Worm (Caenorhabditis elegans): ENCODE results near the gene ugt-56.
A peak's percentile ranks its signal among the peaks of the same experiment; 100 is the strongest.

The ugt-56 gene

ce11 chrV:12291587-12291986 is 32.8 kb downstream of the ugt-56 start, which contains the start of the genes srpa-68 and srh-16 (continued):
- TF ChIP-seq ztf-6 (GFP tag; IDR thresholded peaks at IDR 0.05) (no peak), somi-1 (GFP tag; optimal IDR thresholded peaks at IDR 0.05) (no peak), let-526 (GFP tag; IDR thresholded peaks at IDR 0.05) (no peak), hsf-1 (GFP tag; IDR thresholded peaks at IDR 0.05) (no peak), F57A8.1 (GFP tag; optimal IDR thresholded peaks at IDR 0.05) (no peak), madf-3 (GFP tag; IDR thresholded peaks at IDR 0.05) (peak; percentile 71), dpl-1 (GFP tag; optimal IDR thresholded peaks at IDR 0.05) (peak; percentile 90), nhr-80 (tag; optimal IDR thresholded peaks at IDR 0.05) (peak; percentile 53), akir-1 (GFP tag; optimal IDR thresholded peaks at IDR 0.05) (no peak), tbp1 (GFP tag; optimal IDR thresholded peaks at IDR 0.05) (peak; percentile 67), Y53F4B.3 (GFP tag; IDR thresholded peaks at IDR 0.05) (0 out of 2 replicates have a peak, but pooled peaks have one; percentile 25), B0019.2 (GFP tag; conservative IDR thresholded peaks at IDR 0.05) (no peak), hmg-20 (GFP tag; IDR thresholded peaks at IDR 0.05) (peak; percentile 87), ztf-28 (GFP tag; IDR thresholded peaks at IDR 0.05) (no peak), pbrm-1 (GFP tag; IDR thresholded peaks at IDR 0.05) (peak; percentile 88), rcor-1 (GFP tag; IDR thresholded peaks at IDR 0.05) (peak; percentile 89), B0261.1 (tag; optimal IDR thresholded peaks at IDR 0.05) (peak; percentile 11), hrde-1 (tag; optimal IDR thresholded peaks at IDR 0.05; ENCODE audit: borderline replicate concordance) (no peak), madf-6 (GFP tag; IDR thresholded peaks at IDR 0.05) (peak; percentile 77), C17E4.6 (GFP tag; IDR thresholded peaks at IDR 0.05) (peak; percentile 74; the same call in 1 of the 2 replicates), B0336.3 (GFP tag; IDR thresholded peaks at IDR 0.05) (peak; percentile 78), Y95B8A.8 (GFP tag; IDR thresholded peaks at IDR 0.05) (no peak), hmg-1.2 (GFP tag; IDR thresholded peaks at IDR 0.05) (peak; percentile 65), ets-4 (GFP tag; optimal IDR thresholded peaks at IDR 0.05) (no peak), madf-10 (tag; optimal IDR thresholded peaks at IDR 0.05) (peak; percentile 58), egrh-3 (GFP tag; IDR thresholded peaks at IDR 0.05) (0 out of 2 replicates have a peak, but pooled peaks have one; percentile 31), Y79H2A.3 (GFP tag; conservative IDR thresholded peaks at IDR 0.05) (no peak), T07F8.4 (tag; optimal IDR thresholded peaks at IDR 0.05) (no peak), attf-5 (GFP tag; optimal IDR thresholded peaks at IDR 0.05) (peak; percentile 73), snpc-1.1 (tag; optimal IDR thresholded peaks at IDR 0.05; ENCODE audit: insufficient read depth) (peak; percentile 52), ceh-27 (GFP tag; optimal IDR thresholded peaks at IDR 0.05) (peak; percentile 50), K12H6.12 (tag; optimal IDR thresholded peaks at IDR 0.05) (peak; percentile 49), sea-2 (GFP tag; IDR thresholded peaks at IDR 0.05) (no peak), athp-1 (tag; optimal IDR thresholded peaks at IDR 0.05) (no peak), cebp-2 (GFP tag; IDR thresholded peaks at IDR 0.05) (no peak), F49E8.2 (tag; optimal IDR thresholded peaks at IDR 0.05; ENCODE audit: insufficient read depth) (peak; percentile 20), nhr-120 (GFP tag; IDR thresholded peaks at IDR 0.05) (no peak), ceh-100 (GFP tag; IDR thresholded peaks at IDR 0.05) (peak; percentile 66), ztf-26 (tag; optimal IDR thresholded peaks at IDR 0.05) (peak; percentile 59), snpc-1.3 (tag; optimal IDR thresholded peaks at IDR 0.05; ENCODE audit: insufficient read depth) (peak; percentile 65), B0035.1 (tag; optimal IDR thresholded peaks at IDR 0.05) (no peak), F23B12.7 (tag; optimal IDR thresholded peaks at IDR 0.05; ENCODE audit: insufficient read depth) (peak; percentile 82), F22D6.2 (tag; optimal IDR thresholded peaks at IDR 0.05) (peak; percentile 50), ztf-25 (GFP tag; IDR thresholded peaks at IDR 0.05) (no peak), repo-1 (tag; optimal IDR thresholded peaks at IDR 0.05) (peak; percentile 70), lin-26 (GFP tag; IDR thresholded peaks at IDR 0.05) (no peak), Y67H2A.10 (GFP tag; conservative IDR thresholded peaks at IDR 0.05) (no peak), lsl-1 (GFP tag; optimal IDR thresholded peaks at IDR 0.05) (peak; percentile 68)
